Worm (Caenorhabditis elegans) whole organism, young adult: Measurements from ENCODE around the gene F46G10.4.

Source experiments
- F57C9.4 ChIP-seq: sonication (generic microtip); optimal IDR thresholded peaks from 2 replicates; lab custom pipeline; 2017; ENCODE audit warnings: mild to moderate bottlenecking, missing genetic modification characterization, missing compliant biosample characterization
- Y53G8AR.9 ChIP-seq: fragments of 200-800 bp; sonication (Bioruptor generic); conservative IDR thresholded peaks from 2 replicates; pipeline ENCODE4 v1.3.6; 2022; ENCODE audit warnings: missing genetic modification reagents, missing genetic modification characterization, missing compliant biosample characterization
- ceh-100 ChIP-seq: fragments of 200-800 bp; sonication (Bioruptor generic); IDR thresholded peaks from 2 replicates; pipeline ENCODE4 v1.3.6; 2022; ENCODE audit warnings: missing genetic modification reagents, missing genetic modification characterization, missing compliant biosample characterization
- sea-2 ChIP-seq: fragments of 200-800 bp; sonication (Bioruptor generic); IDR thresholded peaks from 2 replicates; pipeline ENCODE4 v1.3.6; 2022; ENCODE audit warnings: missing genetic modification characterization, missing compliant biosample characterization
- unc-62 ChIP-seq: fragments of 150-350 bp; optimal IDR thresholded peaks from 2 replicates; lab custom pipeline; 2014; ENCODE audit warnings: missing biosample characterization, missing genetic modification reagents, missing genetic modification characterization

DNA sequence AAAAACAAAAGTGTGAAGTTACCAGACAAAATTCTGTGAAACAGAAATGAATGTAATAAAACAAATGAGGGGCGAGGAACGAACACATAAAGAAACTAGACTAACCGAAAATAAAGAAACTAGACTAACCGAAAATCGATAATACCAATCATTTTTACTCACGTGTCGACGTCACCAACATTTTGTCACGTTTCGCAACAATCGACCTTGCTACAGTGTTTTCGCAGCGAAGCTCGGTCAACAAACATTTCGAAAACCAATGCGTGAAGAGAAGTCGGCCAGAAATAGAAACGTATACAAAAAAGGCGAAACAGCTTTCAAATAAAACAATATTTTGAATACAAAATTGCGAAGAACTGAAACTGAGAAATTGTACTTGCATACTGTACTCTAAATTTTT lies 33.1 kb downstream of the F46G10.4 start:
- TF ChIP-seq sea-2 (GFP tag; lab: Robert Waterston, UW) (no peak), F57C9.4 (tag; lab: Kevin White, UChicago) (no peak), Y53G8AR.9 (no peak), unc-62 (GFP tag; lab: Kevin White, UChicago) (no peak), ceh-100 (no peak)
